Fruit fly (Drosophila melanogaster) whole organism, embryonic: ENCODE results near the gene CG12182.

ENCODE experiments used
- Blimp-1 ChIP-seq: fragments of 200-800 bp; sonication (Bioruptor generic); optimal IDR thresholded peaks from 3 replicates; lab custom pipeline; 2018; ENCODE audit warnings: missing biosample characterization, missing genetic modification characterization, mild to moderate bottlenecking, moderate library complexity, missing genetic modification reagents
- CG11696 ChIP-seq: fragments of 200-800 bp; sonication (Bioruptor generic); IDR thresholded peaks from 2 replicates; pipeline ENCODE4 v1.3.6; 2022; ENCODE audit warnings: missing biosample characterization, missing genetic modification characterization
- CG12391 ChIP-seq: fragments of 200-800 bp; sonication (Bioruptor generic); optimal IDR thresholded peaks from 3 replicates; lab custom pipeline; 2018; ENCODE audit warnings: missing biosample characterization, mild to moderate bottlenecking, missing genetic modification characterization, moderate library complexity
- CG12659 ChIP-seq: fragments of 200-800 bp; sonication (Bioruptor generic); optimal IDR thresholded peaks from 3 replicates; lab custom pipeline; 2017; ENCODE audit warnings: mild to moderate bottlenecking, missing biosample characterization, missing genetic modification reagents, missing genetic modification characterization
- CG13123 ChIP-seq: fragments of 200-800 bp; sonication (Bioruptor generic); optimal IDR thresholded peaks from 2 replicates; lab custom pipeline; 2016; ENCODE audit warnings: missing biosample characterization, missing genetic modification characterization
- CG13624 ChIP-seq: fragments of 200-800 bp; sonication (Bioruptor generic); optimal IDR thresholded peaks from 2 replicates; lab custom pipeline; 2016; ENCODE audit warnings: missing biosample characterization, missing genetic modification characterization
- CG1603 ChIP-seq: fragments of 200-800 bp; sonication (Bioruptor generic); optimal IDR thresholded peaks from 2 replicates; lab custom pipeline; 2019; ENCODE audit warnings: missing biosample characterization, mild to moderate bottlenecking, missing genetic modification characterization, moderate library complexity
- CG17802 ChIP-seq: fragments of 200-800 bp; sonication (Bioruptor generic); optimal IDR thresholded peaks from 2 replicates; lab custom pipeline; 2018; ENCODE audit warnings: missing biosample characterization, mild to moderate bottlenecking, missing genetic modification characterization, moderate library complexity
- CG18619 ChIP-seq: fragments of 200-800 bp; sonication (Bioruptor generic); optimal IDR thresholded peaks from 3 replicates; lab custom pipeline; 2017; ENCODE audit warnings: missing biosample characterization, mild to moderate bottlenecking, missing genetic modification characterization
- CG2116 ChIP-seq: fragments of 200-800 bp; sonication (Bioruptor generic); optimal IDR thresholded peaks from 3 replicates; lab custom pipeline; 2018; ENCODE audit warnings: missing biosample characterization, mild to moderate bottlenecking, missing genetic modification characterization
- CG2875 ChIP-seq: fragments of 200-800 bp; sonication (Bioruptor generic); optimal IDR thresholded peaks from 2 replicates; lab custom pipeline; 2017; ENCODE audit warnings: missing biosample characterization, mild to moderate bottlenecking, missing genetic modification characterization, missing genetic modification reagents
- CG31365 ChIP-seq: fragments of 200-800 bp; sonication (Bioruptor generic); optimal IDR thresholded peaks from 2 replicates; lab custom pipeline; 2018; ENCODE audit warnings: missing biosample characterization, mild to moderate bottlenecking, missing genetic modification characterization
- CG31388 ChIP-seq: fragments of 200-800 bp; sonication (Bioruptor generic); optimal IDR thresholded peaks from 2 replicates; lab custom pipeline; 2016; ENCODE audit warnings: missing biosample characterization, missing genetic modification characterization
- CG3163 ChIP-seq: fragments of 200-800 bp; sonication (Bioruptor generic); optimal IDR thresholded peaks from 3 replicates; lab custom pipeline; 2016; ENCODE audit warnings: missing biosample characterization, missing genetic modification characterization
- CG33557 ChIP-seq: fragments of 200-800 bp; sonication (Bioruptor generic); optimal IDR thresholded peaks from 2 replicates; lab custom pipeline; 2019; ENCODE audit warnings: missing biosample characterization, mild to moderate bottlenecking, missing genetic modification characterization, moderate library complexity
- CG34422 ChIP-seq: fragments of 200-800 bp; sonication (Bioruptor generic); IDR thresholded peaks from 3 replicates; pipeline ENCODE4 v1.3.6; 2022; ENCODE audit warnings: missing biosample characterization, missing genetic modification characterization
- CG4328 ChIP-seq: fragments of 200-800 bp; sonication (Bioruptor generic); optimal IDR thresholded peaks from 3 replicates; lab custom pipeline; 2017; ENCODE audit warnings: missing biosample characterization, missing genetic modification reagents, missing genetic modification characterization
- CG4404 ChIP-seq: fragments of 200-800 bp; sonication (Bioruptor generic); IDR thresholded peaks from 2 replicates; pipeline ENCODE4 v1.3.6; 2022; ENCODE audit warnings: missing biosample characterization, missing genetic modification characterization
- CG4617 ChIP-seq: fragments of 200-800 bp; sonication (Bioruptor generic); optimal IDR thresholded peaks from 3 replicates; lab custom pipeline; 2016; ENCODE audit warnings: missing biosample characterization, missing genetic modification characterization, borderline replicate concordance
- CG4854 ChIP-seq: fragments of 200-800 bp; sonication (Bioruptor generic); optimal IDR thresholded peaks from 2 replicates; lab custom pipeline; 2016; ENCODE audit warnings: missing biosample characterization, missing genetic modification characterization, inconsistent platforms
- CG7271 ChIP-seq: fragments of 200-800 bp; sonication (Bioruptor generic); optimal IDR thresholded peaks from 2 replicates; lab custom pipeline; 2018; ENCODE audit warnings: missing biosample characterization, mild to moderate bottlenecking, missing genetic modification characterization, moderate library complexity
- CG8290 ChIP-seq, 3 experiments: fragments of 200-800 bp; sonication (Bioruptor generic); optimal IDR thresholded peaks; 2 replicates each; lab custom pipeline; 2016 to 2019; ENCODE audit warnings: missing biosample characterization in 3 of 3, missing genetic modification characterization in 3 of 3, mild to moderate bottlenecking in 2 of 3, moderate library complexity in 1 of 3
- Dip3 ChIP-seq: fragments of 200-800 bp; sonication (Bioruptor generic); optimal IDR thresholded peaks from 3 replicates; lab custom pipeline; 2016; ENCODE audit warnings: missing biosample characterization, missing genetic modification characterization
- Fer1 ChIP-seq: fragments of 200-800 bp; sonication (Bioruptor generic); optimal IDR thresholded peaks from 2 replicates; lab custom pipeline; 2017; ENCODE audit warnings: missing biosample characterization, mild to moderate bottlenecking, missing genetic modification characterization
- HLH3B ChIP-seq: fragments of 200-800 bp; sonication (Bioruptor generic); IDR thresholded peaks from 2 replicates; pipeline ENCODE4 v1.3.6; 2022; ENCODE audit warnings: missing biosample characterization, missing genetic modification characterization
- HmgD ChIP-seq: fragments of 200-800 bp; sonication (Bioruptor generic); optimal IDR thresholded peaks from 3 replicates; lab custom pipeline; 2016; ENCODE audit warnings: missing biosample characterization, missing genetic modification characterization
- Hr3 ChIP-seq: fragments of 200-800 bp; sonication (Bioruptor generic); optimal IDR thresholded peaks from 3 replicates; lab custom pipeline; 2016; ENCODE audit warnings: missing biosample characterization, missing genetic modification characterization
- Hr39 ChIP-seq: fragments of >200 bp; optimal IDR thresholded peaks from 2 replicates; lab custom pipeline; 2017
- Mad ChIP-seq: fragments of 200-800 bp; sonication (Bioruptor generic); optimal IDR thresholded peaks from 2 replicates; lab custom pipeline; 2016; ENCODE audit warnings: missing biosample characterization, missing genetic modification characterization
- Myb ChIP-seq: fragments of 200-800 bp; sonication (Bioruptor generic); optimal IDR thresholded peaks from 2 replicates; lab custom pipeline; 2016; ENCODE audit warnings: missing biosample characterization, missing genetic modification characterization
- Sin3A ChIP-seq: fragments of >200 bp; optimal IDR thresholded peaks from 2 replicates; lab custom pipeline; 2018
- Ssrp ChIP-seq: fragments of 200-800 bp; sonication (Bioruptor generic); optimal IDR thresholded peaks from 2 replicates; lab custom pipeline; 2018; ENCODE audit warnings: missing biosample characterization, mild to moderate bottlenecking, missing genetic modification characterization, moderate library complexity
- ci ChIP-seq: fragments of 200-800 bp; sonication (Bioruptor generic); IDR thresholded peaks from 3 replicates; pipeline ENCODE4 v1.3.6; 2022; ENCODE audit warnings: missing biosample characterization, missing genetic modification characterization
- croc ChIP-seq: fragments of 200-800 bp; sonication (Bioruptor generic); conservative IDR thresholded peaks from 3 replicates; pipeline ENCODE4 v1.3.6; 2022; ENCODE audit warnings: missing biosample characterization, missing genetic modification characterization
- disco-r ChIP-seq: fragments of 200-800 bp; sonication (Bioruptor generic); optimal IDR thresholded peaks from 2 replicates; lab custom pipeline; 2016; ENCODE audit warnings: missing biosample characterization, missing genetic modification characterization
- eyg ChIP-seq: fragments of 200-800 bp; sonication (Bioruptor generic); optimal IDR thresholded peaks from 3 replicates; lab custom pipeline; 2016; ENCODE audit warnings: missing biosample characterization, missing genetic modification characterization
- ftz-f1 ChIP-seq: fragments of 200-800 bp; sonication (Bioruptor generic); optimal IDR thresholded peaks from 2 replicates; lab custom pipeline; 2016; ENCODE audit warnings: missing biosample characterization, missing genetic modification characterization
- gsb ChIP-seq: fragments of 200-800 bp; sonication (Bioruptor generic); IDR thresholded peaks from 2 replicates; pipeline ENCODE4 v1.3.6; 2022; ENCODE audit warnings: missing biosample characterization, missing genetic modification characterization
- inv ChIP-seq: fragments of 200-800 bp; sonication (Bioruptor generic); IDR thresholded peaks from 2 replicates; pipeline ENCODE4 v1.3.6; 2022; ENCODE audit warnings: missing biosample characterization, missing genetic modification characterization; ENCODE audit not compliant: partially characterized antibody
- klu ChIP-seq: fragments of 200-800 bp; sonication (Bioruptor generic); IDR thresholded peaks from 2 replicates; pipeline ENCODE4 v1.3.6; 2022; ENCODE audit warnings: missing biosample characterization, missing genetic modification characterization
- luna ChIP-seq: fragments of 200-800 bp; sonication (Bioruptor generic); optimal IDR thresholded peaks from 2 replicates; lab custom pipeline; 2016; ENCODE audit warnings: missing biosample characterization, missing genetic modification characterization
- mirr ChIP-seq: fragments of 200-800 bp; sonication (Bioruptor generic); optimal IDR thresholded peaks from 3 replicates; lab custom pipeline; 2018; ENCODE audit warnings: missing biosample characterization, mild to moderate bottlenecking, missing genetic modification characterization
- nerfin-1 ChIP-seq: fragments of 200-800 bp; sonication (Bioruptor generic); optimal IDR thresholded peaks from 3 replicates; lab custom pipeline; 2019; ENCODE audit warnings: missing biosample characterization, mild to moderate bottlenecking, missing genetic modification characterization, moderate library complexity
- pb ChIP-seq: fragments of 200-800 bp; sonication (Bioruptor generic); optimal IDR thresholded peaks from 3 replicates; lab custom pipeline; 2016; ENCODE audit warnings: missing biosample characterization, missing genetic modification characterization
- phol ChIP-seq: fragments of 200-800 bp; sonication (Bioruptor generic); optimal IDR thresholded peaks from 3 replicates; lab custom pipeline; 2018; ENCODE audit warnings: missing biosample characterization, mild to moderate bottlenecking, missing genetic modification characterization, moderate library complexity
- pnt ChIP-seq: fragments of 200-800 bp; sonication (Bioruptor generic); optimal IDR thresholded peaks from 3 replicates; lab custom pipeline; 2016; ENCODE audit warnings: missing biosample characterization, missing genetic modification characterization
- psq ChIP-seq: fragments of 200-800 bp; sonication (Bioruptor generic); optimal IDR thresholded peaks from 2 replicates; lab custom pipeline; 2017; ENCODE audit warnings: missing biosample characterization, missing genetic modification characterization
- schlank ChIP-seq: fragments of 200-800 bp; sonication (Bioruptor generic); optimal IDR thresholded peaks from 2 replicates; lab custom pipeline; 2018; ENCODE audit warnings: missing biosample characterization, mild to moderate bottlenecking, missing genetic modification characterization
- sob ChIP-seq: fragments of 200-800 bp; sonication (Bioruptor generic); IDR thresholded peaks from 2 replicates; pipeline ENCODE4 v1.3.6; 2022; ENCODE audit warnings: missing biosample characterization, missing genetic modification characterization
- stwl ChIP-seq: fragments of 200-800 bp; sonication (Bioruptor generic); optimal IDR thresholded peaks from 3 replicates; lab custom pipeline; 2018; ENCODE audit warnings: missing biosample characterization, mild to moderate bottlenecking, missing genetic modification characterization, moderate library complexity
- unpg ChIP-seq: fragments of 200-800 bp; sonication (Bioruptor generic); optimal IDR thresholded peaks from 3 replicates; lab custom pipeline; 2018; ENCODE audit warnings: missing biosample characterization, mild to moderate bottlenecking, missing genetic modification characterization, moderate library complexity

Gene CG12182

dm6 chr3L:2631406-2631805 is 32.0 kb upstream of the CG12182 start, which contains the start of the genes CG42245 and MEP-1 (continued):
- TF ChIP-seq CG8290 (GFP tag; optimal IDR thresholded peaks at IDR 0.05; lab: Kevin White, UChicago) (peak; percentile 54), CG8290 (tag; optimal IDR thresholded peaks at IDR 0.05; lab: Kevin White, UChicago) (peak in 1 of 2 experiments; percentile 9), Dip3 (GFP tag; lab: Kevin White, UChicago) (peak; percentile 54), CG11696 (GFP tag; lab: Robert Waterston, UW) (no peak), schlank (no peak), mirr (GFP tag; lab: Kevin White, UChicago) (no peak), Hr3 (GFP tag; lab: Kevin White, UChicago) (peak; percentile 20), Fer1 (no peak), Sin3A (lab: Kevin White, UChicago) (peak; percentile 53), CG12391 (peak; percentile 70), CG2116 (GFP tag; lab: Kevin White, UChicago) (peak; percentile 94), ci (GFP tag; lab: Robert Waterston, UW) (peak; percentile 55; the same call in 1 of the 3 replicates), Myb (peak; percentile 97), stwl (tag; lab: Kevin White, UChicago) (peak; percentile 95), disco-r (GFP tag; lab: Kevin White, UChicago) (no peak), CG7271 (tag; lab: Kevin White, UChicago) (peak; percentile 36), nerfin-1 (peak; percentile 24), CG3163 (peak; percentile 47), Ssrp (tag; lab: Kevin White, UChicago) (peak; percentile 16), HLH3B (GFP tag; lab: Robert Waterston, UW) (no peak), CG2875 (GFP tag; lab: Kevin White, UChicago) (no peak), CG4404 (no peak), pb (GFP tag; lab: Kevin White, UChicago) (no peak), CG18619 (peak; percentile 25), CG4328 (no peak), CG13624 (GFP tag; lab: Kevin White, UChicago) (peak; percentile 72), CG34422 (GFP tag; lab: Robert Waterston, UW) (peak; percentile 60; the same call in 1 of the 3 replicates), Blimp-1 (GFP tag; lab: Kevin White, UChicago) (peak; percentile 49), inv (peak; percentile 43; the same call in 1 of the 2 replicates), CG33557 (GFP tag; lab: Kevin White, UChicago) (peak; percentile 29), ftz-f1 (GFP tag; lab: Kevin White, UChicago) (peak; percentile 30), gsb (GFP tag; lab: Robert Waterston, UW) (no peak), Hr39 (no peak), psq (GFP tag; lab: Kevin White, UChicago) (peak; percentile 13), HmgD (GFP tag; lab: Kevin White, UChicago) (no peak), croc (GFP tag; lab: Robert Waterston, UW) (no peak), eyg (GFP tag; lab: Kevin White, UChicago) (no peak), luna (GFP tag; lab: Kevin White, UChicago) (peak; percentile 7), sob (peak; percentile 69), phol (tag; lab: Kevin White, UChicago) (peak; percentile 55), pnt (GFP tag; lab: Kevin White, UChicago) (no peak), CG13123 (peak; percentile 2), CG12659 (GFP tag; lab: Kevin White, UChicago) (peak; percentile 67), Mad (GFP tag; lab: Kevin White, UChicago) (peak; percentile 54), CG4617 (GFP tag; lab: Kevin White, UChicago) (peak; percentile 72), CG4854 (GFP tag; lab: Kevin White, UChicago) (peak; percentile 52), CG17802 (tag; lab: Kevin White, UChicago) (no peak), CG1603 (peak; percentile 71), unpg (GFP tag; lab: Kevin White, UChicago) (peak; percentile 47), klu (GFP tag; lab: Robert Waterston, UW) (no peak), CG31388 (GFP tag; lab: Kevin White, UChicago) (peak; percentile 20), CG31365 (tag; lab: Kevin White, UChicago) (no peak)
